Worm (Caenorhabditis elegans): ENCODE data around the gene npr-8.
A peak's percentile ranks its signal among the peaks of the same experiment; 100 is the strongest.

The npr-8 gene

DNA sequence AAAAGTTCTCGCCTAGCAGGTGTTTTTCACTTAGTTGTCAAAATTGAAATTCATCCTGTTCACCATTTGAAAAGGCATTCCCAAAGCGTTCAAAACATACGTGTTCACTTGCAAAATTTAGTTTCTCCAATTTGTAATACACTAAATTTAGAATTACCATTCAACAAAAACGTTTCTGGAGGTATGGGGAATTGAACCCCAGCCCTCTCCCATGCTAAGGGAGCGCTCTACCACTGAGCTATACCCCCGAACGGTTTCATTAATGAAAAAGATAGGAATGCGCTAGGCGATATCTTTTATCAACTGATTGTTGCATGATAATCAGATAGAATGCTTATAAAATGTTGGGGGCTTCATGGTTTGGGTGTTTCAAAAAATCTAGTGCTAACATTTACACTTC lies 1.5 kb downstream of the npr-8 start (continued):
- TF ChIP-seq aptf-3 (GFP tag; IDR thresholded peaks at IDR 0.05), result no peak
- TF ChIP-seq ekl-4 (GFP tag; IDR thresholded peaks at IDR 0.05), result peak; percentile 54; the same call in 1 of the 2 replicates
- peak; percentile 17 for TF ChIP-seq mxl-1 (tag; optimal IDR thresholded peaks at IDR 0.05)
- no peak for TF ChIP-seq nhr-120 (GFP tag; IDR thresholded peaks at IDR 0.05)
- peak; percentile 31 for TF ChIP-seq snpc-3.4 (tag; optimal IDR thresholded peaks at IDR 0.05)
- TF ChIP-seq C17E4.6 (GFP tag; IDR thresholded peaks at IDR 0.05), result no peak
- peak; percentile 32 for TF ChIP-seq ZK185.1 (tag; optimal IDR thresholded peaks at IDR 0.05; ENCODE audit: poor library complexity, severe bottlenecking)
- TF ChIP-seq die-1 (tag; optimal IDR thresholded peaks at IDR 0.05), result peak; percentile 61
- TF ChIP-seq F10E7.11 (tag; optimal IDR thresholded peaks at IDR 0.05), result no peak
- TF ChIP-seq F57C9.4 (tag; optimal IDR thresholded peaks at IDR 0.05), result no peak
- no peak for TF ChIP-seq tbx-9 (tag; optimal IDR thresholded peaks at IDR 0.05; ENCODE audit: borderline replicate concordance)
- TF ChIP-seq ama-1 (optimal IDR thresholded peaks at IDR 0.05), result no peak
- TF ChIP-seq ama-1 (GFP tag; optimal IDR thresholded peaks at IDR 0.05), result peak in 1 of 2 experiments; percentile 47
- TF ChIP-seq unc-62 (GFP tag; optimal IDR thresholded peaks at IDR 0.05), result no peak
- TF ChIP-seq sptf-2 (GFP tag; optimal IDR thresholded peaks at IDR 0.05), result peak; percentile 39
- peak; percentile 78 for TF ChIP-seq him-1 (tag; optimal IDR thresholded peaks at IDR 0.05)
- peak; percentile 87 for TF ChIP-seq tbp1 (GFP tag; optimal IDR thresholded peaks at IDR 0.05)
- peak; percentile 72 for TF ChIP-seq B0261.1 (tag; optimal IDR thresholded peaks at IDR 0.05)
- TF ChIP-seq efl-1 (GFP tag; optimal IDR thresholded peaks at IDR 0.05), result no peak
- 0 out of 2 replicates have a peak, but pooled peaks have one; percentile 44 for TF ChIP-seq madf-3 (GFP tag; IDR thresholded peaks at IDR 0.05)
- TF ChIP-seq nfyb-1 (GFP tag; IDR thresholded peaks at IDR 0.05), result peak; percentile 55; the same call in 1 of the 2 replicates
- peak; percentile 83 for TF ChIP-seq rpc-1 (optimal IDR thresholded peaks at IDR 0.05)
- peak; percentile 92 for TF ChIP-seq rpc-1 (tag; optimal IDR thresholded peaks at IDR 0.05)
- TF ChIP-seq atf-7 (tag; optimal IDR thresholded peaks at IDR 0.05), result peak; percentile 8
- no peak for TF ChIP-seq pha-4 (tag; optimal IDR thresholded peaks at IDR 0.05)
- no peak for TF ChIP-seq hmg-20 (GFP tag; IDR thresholded peaks at IDR 0.05)
- TF ChIP-seq akir-1 (GFP tag; optimal IDR thresholded peaks at IDR 0.05), result no peak
- TF ChIP-seq madf-10 (tag; optimal IDR thresholded peaks at IDR 0.05), result peak; percentile 12

DNA sequence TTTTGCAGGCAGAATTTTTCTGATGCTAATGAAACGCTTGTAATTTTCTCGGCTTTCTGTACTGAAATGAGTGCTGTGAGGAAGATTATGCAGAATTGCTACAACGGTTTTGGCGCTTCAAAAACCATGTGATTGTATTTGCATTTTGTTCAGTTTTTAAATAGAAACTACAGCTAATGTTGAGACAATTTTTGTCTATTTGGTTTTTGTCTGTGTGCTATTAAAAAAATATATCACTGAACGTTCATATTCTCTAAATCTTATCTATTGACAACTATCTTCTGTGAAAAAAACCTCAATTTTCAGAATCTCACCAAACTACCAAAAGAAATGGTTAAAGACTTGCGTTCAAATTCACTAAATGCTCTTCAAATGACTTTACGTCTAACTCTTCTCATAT lies 13.2 kb downstream of the npr-8 start, which contains the start of gene C10A4.6:
TSS of gene C10A4.6 (plus strand) at position 301 of the 400 bp plus-strand sequence.
- TF ChIP-seq ceh-27 (GFP tag; optimal IDR thresholded peaks at IDR 0.05) (no peak), akir-1 (GFP tag; optimal IDR thresholded peaks at IDR 0.05) (no peak), sea-2 (GFP tag; IDR thresholded peaks at IDR 0.05) (no peak), sdz-38 (tag; optimal IDR thresholded peaks at IDR 0.05) (no peak), ztf-18 (tag; optimal IDR thresholded peaks at IDR 0.05) (no peak), rcor-1 (GFP tag; IDR thresholded peaks at IDR 0.05) (no peak), dpff-1 (tag; optimal IDR thresholded peaks at IDR 0.05) (no peak), nfya-2 (GFP tag; IDR thresholded peaks at IDR 0.05) (no peak), ztf-22 (GFP tag; optimal IDR thresholded peaks at IDR 0.05) (no peak), Y67H2A.10 (GFP tag; conservative IDR thresholded peaks at IDR 0.05) (no peak)

DNA sequence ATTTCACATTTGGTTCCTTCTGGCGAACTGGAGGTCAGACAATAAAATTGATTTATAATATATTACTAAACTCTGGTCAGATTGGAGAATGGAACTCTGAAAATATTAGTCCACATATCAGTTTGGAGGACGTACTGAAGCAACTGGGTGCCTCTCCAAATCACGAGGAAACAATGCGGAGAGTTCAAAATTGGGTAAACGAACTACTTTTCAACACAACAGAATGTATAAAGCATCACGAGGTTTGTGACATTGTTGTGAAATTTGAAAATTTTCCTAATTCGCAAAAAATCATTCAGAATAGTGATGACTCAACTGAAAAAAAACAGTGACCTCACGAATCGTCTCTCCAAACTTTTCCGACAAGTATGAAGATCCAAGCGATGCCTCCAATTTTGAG lies 16.1 kb downstream of the npr-8 start, which contains the start of gene gad-2:
TSS of gene gad-2 (plus strand) at position 301 of the 400 bp plus-strand sequence.
- no peak for TF ChIP-seq nhr-120 (GFP tag; IDR thresholded peaks at IDR 0.05)
- TF ChIP-seq dpl-1 (GFP tag; optimal IDR thresholded peaks at IDR 0.05), result no peak
- no peak for TF ChIP-seq F57A8.1 (GFP tag; optimal IDR thresholded peaks at IDR 0.05)
- no peak for TF ChIP-seq hrde-1 (tag; optimal IDR thresholded peaks at IDR 0.05; ENCODE audit: borderline replicate concordance)
- TF ChIP-seq fkh-3 (tag; optimal IDR thresholded peaks at IDR 0.05), result no peak
- no peak for TF ChIP-seq tbp1 (GFP tag; optimal IDR thresholded peaks at IDR 0.05)
- no peak for TF ChIP-seq nhr-27 (tag; optimal IDR thresholded peaks at IDR 0.05)
- no peak for TF ChIP-seq ets-4 (GFP tag; optimal IDR thresholded peaks at IDR 0.05)
- no peak for TF ChIP-seq snpc-4 (GFP tag; optimal IDR thresholded peaks at IDR 0.05)
- TF ChIP-seq snpc-4 (tag; optimal IDR thresholded peaks at IDR 0.05), result no peak
- no peak for TF ChIP-seq lag-1 (GFP tag; IDR thresholded peaks at IDR 0.05)
- TF ChIP-seq cebp-2 (GFP tag; IDR thresholded peaks at IDR 0.05), result no peak
- no peak for TF ChIP-seq B0261.1 (tag; optimal IDR thresholded peaks at IDR 0.05)
- no peak for TF ChIP-seq F33H1.4 (GFP tag; IDR thresholded peaks at IDR 0.05)
- no peak for TF ChIP-seq snpc-3.4 (tag; optimal IDR thresholded peaks at IDR 0.05)
- TF ChIP-seq nhr-179 (tag; optimal IDR thresholded peaks at IDR 0.05), result no peak
- no peak for TF ChIP-seq snpc-1.3 (tag; optimal IDR thresholded peaks at IDR 0.05; ENCODE audit: insufficient read depth)
